Fruit fly (Drosophila melanogaster): ENCODE results near the gene CG46281.

Gene CG46281

DNA sequence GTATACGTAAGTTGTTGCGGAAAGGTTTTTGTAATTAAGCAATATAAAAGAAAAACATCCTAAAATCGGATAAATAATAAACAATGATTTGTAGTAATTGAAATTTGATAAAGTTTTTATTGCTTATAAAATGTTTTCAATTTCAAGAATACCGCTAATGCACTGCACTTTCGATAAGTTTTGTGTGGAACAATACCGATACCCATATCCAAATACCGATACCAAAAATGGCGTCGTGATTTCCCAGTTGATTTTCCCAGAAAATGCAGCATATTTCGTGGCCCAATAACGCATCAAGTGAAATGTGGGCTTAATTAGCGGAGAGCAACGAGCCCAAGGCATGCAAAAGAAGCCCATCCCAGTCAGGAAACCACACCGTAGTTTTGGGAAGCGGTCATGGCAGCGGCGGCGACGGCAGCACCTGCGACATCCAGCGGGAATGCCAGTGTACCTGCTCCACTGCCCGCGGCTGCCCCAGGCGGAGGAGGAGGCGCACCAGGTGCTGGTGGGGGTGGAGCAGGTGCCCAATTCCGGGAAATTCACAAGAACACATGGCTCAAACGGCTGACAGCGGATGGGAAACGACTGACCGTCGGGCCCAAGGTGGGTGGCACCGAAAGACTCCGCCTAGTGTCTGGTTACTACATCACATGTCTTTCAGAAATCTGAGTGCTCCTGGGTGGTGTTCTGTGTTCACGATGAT, 44.1 kb downstream of the CG46281 start, which contains the start of gene CG31342 (continued):
- TF ChIP-seq Dip3 (GFP tag; optimal IDR thresholded peaks at IDR 0.05) (no peak), wor (GFP tag; IDR thresholded peaks at IDR 0.05) (no peak), CG3065 (GFP tag; optimal IDR thresholded peaks at IDR 0.05) (no peak), trh (GFP tag; optimal IDR thresholded peaks at IDR 0.05) (no peak), CG9797 (GFP tag; optimal IDR thresholded peaks at IDR 0.05) (no peak), CG2678 (tag; optimal IDR thresholded peaks at IDR 0.05) (no peak), CG13287 (GFP tag; IDR thresholded peaks at IDR 0.05; ENCODE audit: partially characterized antibody) (peak; percentile 76), Dad (GFP tag; optimal IDR thresholded peaks at IDR 0.05) (no peak), CG11504 (tag; optimal IDR thresholded peaks at IDR 0.05) (no peak), abd-A (tag; optimal IDR thresholded peaks at IDR 0.05) (no peak), oc (tag; optimal IDR thresholded peaks at IDR 0.05) (no peak), pum (GFP tag; optimal IDR thresholded peaks at IDR 0.05) (no peak), Fer3 (tag; optimal IDR thresholded peaks at IDR 0.05) (no peak), ATbp (GFP tag; optimal IDR thresholded peaks at IDR 0.05) (no peak), CG7928 (GFP tag; optimal IDR thresholded peaks at IDR 0.05) (no peak), CG6689 (GFP tag; IDR thresholded peaks at IDR 0.05) (no peak; the same call in 1 of the 2 replicates), CG13424 (tag; optimal IDR thresholded peaks at IDR 0.05) (peak; percentile 69), CG4617 (GFP tag; optimal IDR thresholded peaks at IDR 0.05; ENCODE audit: borderline replicate concordance) (peak; percentile 93), pzg (GFP tag; optimal IDR thresholded peaks at IDR 0.05) (peak; percentile 44), mam (GFP tag; optimal IDR thresholded peaks at IDR 0.05) (no peak), so (GFP tag; IDR thresholded peaks at IDR 0.05) (0 out of 3 replicates have a peak, but pooled peaks have one; percentile 17), Hr3 (GFP tag; optimal IDR thresholded peaks at IDR 0.05) (peak; percentile 22), pnt (GFP tag; optimal IDR thresholded peaks at IDR 0.05) (no peak), disco-r (GFP tag; optimal IDR thresholded peaks at IDR 0.05) (no peak), gro (GFP tag; optimal IDR thresholded peaks at IDR 0.05) (no peak), ranshi (GFP tag; IDR thresholded peaks at IDR 0.05) (peak; percentile 40; the same call in 1 of the 2 replicates), Bgb (GFP tag; IDR thresholded peaks at IDR 0.05; ENCODE audit: partially characterized antibody) (peak; percentile 76), Sry-β (GFP tag; optimal IDR thresholded peaks at IDR 0.05) (no peak), ac (GFP tag; optimal IDR thresholded peaks at IDR 0.05) (no peak), ash1 (GFP tag; optimal IDR thresholded peaks at IDR 0.05) (no peak), GATAe (GFP tag; conservative IDR thresholded peaks at IDR 0.05) (no peak), CG11247 (GFP tag; IDR thresholded peaks at IDR 0.05) (no peak), CG4707 (GFP tag; optimal IDR thresholded peaks at IDR 0.05) (no peak), CG3281 (GFP tag; optimal IDR thresholded peaks at IDR 0.05) (no peak), Nf-YC (tag; optimal IDR thresholded peaks at IDR 0.05) (no peak), CG1603 (tag; optimal IDR thresholded peaks at IDR 0.05) (no peak), Med (GFP tag) (peak; percentile 85), CkIIα-i1 (GFP tag; IDR thresholded peaks at IDR 0.05) (no peak), usp (GFP tag; optimal IDR thresholded peaks at IDR 0.05) (no peak), CG12769 (tag; optimal IDR thresholded peaks at IDR 0.05) (no peak), unc-4 (GFP tag; IDR thresholded peaks at IDR 0.05; ENCODE audit: partially characterized antibody) (peak; percentile 71), CG12155 (GFP tag; optimal IDR thresholded peaks at IDR 0.05) (no peak), CG42726 (GFP tag; IDR thresholded peaks at IDR 0.05; ENCODE audit: partially characterized antibody) (no peak), CG8478 (optimal IDR thresholded peaks at IDR 0.05) (no peak), CG15601 (tag; optimal IDR thresholded peaks at IDR 0.05) (peak; percentile 56), CG2889 (GFP tag; IDR thresholded peaks at IDR 0.05) (no peak), CG9215 (GFP tag; IDR thresholded peaks at IDR 0.05) (no peak), CG4820 (GFP tag; optimal IDR thresholded peaks at IDR 0.05) (no peak), CG14667 (GFP tag; IDR thresholded peaks at IDR 0.05) (no peak), CG33213 (GFP tag; optimal IDR thresholded peaks at IDR 0.05) (no peak)

All from whole organism, embryonic.